Fruit fly (Drosophila melanogaster) whole organism, wandering third instar larva: Measurements from ENCODE around the gene dlt.

Source experiments
- Abd-B ChIP-seq: fragments of >200 bp; optimal IDR thresholded peaks from 2 replicates; lab custom pipeline; 2017; ENCODE audit warnings: missing biosample characterization, missing genetic modification characterization
- CG32264 ChIP-seq: fragments of 200-800 bp; sonication (Bioruptor generic); optimal IDR thresholded peaks from 2 replicates; lab custom pipeline; 2016; ENCODE audit warnings: missing biosample characterization, missing genetic modification characterization
- CG9705 ChIP-seq: fragments of 200-800 bp; sonication (Bioruptor generic); optimal IDR thresholded peaks from 2 replicates; lab custom pipeline; 2018; ENCODE audit warnings: missing biosample characterization, mild to moderate bottlenecking, missing genetic modification characterization
- Dfd ChIP-seq: fragments of >200 bp; optimal IDR thresholded peaks from 2 replicates; lab custom pipeline; 2017; ENCODE audit warnings: missing biosample characterization, missing genetic modification characterization
- Dif ChIP-seq: fragments of 200-275, 200-300 bp; sonication (Bioruptor generic); optimal IDR thresholded peaks from 2 replicates; lab custom pipeline; 2018; ENCODE audit warnings: missing biosample characterization, missing genetic modification characterization; ENCODE audit not compliant: partially characterized antibody
- HLH106 ChIP-seq: fragments of 200-800 bp; optimal IDR thresholded peaks from 3 replicates; lab custom pipeline; 2019; ENCODE audit warnings: missing biosample characterization, mild to moderate bottlenecking, missing genetic modification characterization, moderate library complexity
- Hnf4 ChIP-seq: fragments of 200-800 bp; sonication (Bioruptor generic); optimal IDR thresholded peaks from 2 replicates; lab custom pipeline; 2016; ENCODE audit warnings: missing biosample characterization, mild to moderate bottlenecking, missing genetic modification characterization
- Hr83 ChIP-seq: fragments of 200-300 bp; sonication (Bioruptor generic); optimal IDR thresholded peaks from 2 replicates; lab custom pipeline; 2016; ENCODE audit warnings: missing biosample characterization, mild to moderate bottlenecking, missing genetic modification characterization, moderate library complexity; ENCODE audit not compliant: poor library complexity, severe bottlenecking
- Jra ChIP-seq: sonication (Bioruptor generic); optimal IDR thresholded peaks from 2 replicates; lab custom pipeline; 2016; ENCODE audit warnings: missing biosample characterization, missing genetic modification characterization
- Mio ChIP-seq: sonication (Bioruptor generic); optimal IDR thresholded peaks from 2 replicates; lab custom pipeline; 2016; ENCODE audit warnings: missing biosample characterization, missing genetic modification characterization
- Myc ChIP-seq: fragments of >200 bp; optimal IDR thresholded peaks from 2 replicates; lab custom pipeline; 2017
- OdsH ChIP-seq: fragments of 200-800 bp; sonication (Bioruptor generic); optimal IDR thresholded peaks from 2 replicates; lab custom pipeline; 2016; ENCODE audit warnings: missing biosample characterization, mild to moderate bottlenecking, missing genetic modification characterization
- Rel ChIP-seq, 2 experiments: fragments of 200-800 bp; sonication (Bioruptor generic) in 1 of 2; optimal IDR thresholded peaks; 2 replicates in 1 of 2; 3 replicates in 1 of 2; lab custom pipeline; 2016 to 2019; ENCODE audit warnings: mild to moderate bottlenecking in 2 of 2, missing biosample characterization in 2 of 2, missing genetic modification characterization in 2 of 2, moderate library complexity in 1 of 2
- Sp1 ChIP-seq: fragments of 200-800 bp; sonication (Bioruptor generic); optimal IDR thresholded peaks from 3 replicates; lab custom pipeline; 2019; ENCODE audit warnings: missing biosample characterization, mild to moderate bottlenecking, missing genetic modification characterization, moderate library complexity
- Vsx2 ChIP-seq: fragments of 200-300, 225-300 bp; sonication (Bioruptor generic); optimal IDR thresholded peaks from 2 replicates; lab custom pipeline; 2018; ENCODE audit warnings: missing biosample characterization, missing genetic modification characterization; ENCODE audit not compliant: partially characterized antibody
- br ChIP-seq: fragments of 200-800 bp; sonication (Bioruptor generic); optimal IDR thresholded peaks from 2 replicates; lab custom pipeline; 2016; ENCODE audit warnings: missing biosample characterization, missing genetic modification characterization
- dl ChIP-seq, 2 experiments: fragments of 175-275, 200-275 bp in 1 of 2; fragments of 200-275 bp in 1 of 2; sonication (Bioruptor generic); optimal IDR thresholded peaks; lab custom pipeline; 2018; ENCODE audit warnings: mild to moderate bottlenecking in 2 of 2, missing biosample characterization in 2 of 2, missing genetic modification characterization in 2 of 2, moderate library complexity in 2 of 2; ENCODE audit not compliant: partially characterized antibody in 2 of 2, insufficient read depth in 1 of 2
- dsf ChIP-seq: sonication (Bioruptor generic); optimal IDR thresholded peaks from 2 replicates; lab custom pipeline; 2016; ENCODE audit warnings: missing biosample characterization, missing genetic modification characterization, borderline replicate concordance
- ey ChIP-seq: fragments of 200-800 bp; sonication (Bioruptor generic); optimal IDR thresholded peaks from 2 replicates; lab custom pipeline; 2016; ENCODE audit warnings: missing biosample characterization, missing genetic modification characterization
- foxo ChIP-seq, 2 experiments: fragments of 200-800 bp; sonication (Bioruptor generic); optimal IDR thresholded peaks; 2 replicates in 1 of 2; 3 replicates in 1 of 2; lab custom pipeline; 2016 to 2017; ENCODE audit warnings: missing biosample characterization in 2 of 2, missing genetic modification characterization in 2 of 2
- fru ChIP-seq: fragments of 200-800 bp; sonication (Bioruptor generic); optimal IDR thresholded peaks from 3 replicates; lab custom pipeline; 2016; ENCODE audit warnings: missing biosample characterization, mild to moderate bottlenecking, missing genetic modification characterization
- h ChIP-seq: fragments of 200-800 bp; sonication (Bioruptor generic); optimal IDR thresholded peaks from 3 replicates; lab custom pipeline; 2016; ENCODE audit warnings: missing biosample characterization, mild to moderate bottlenecking, missing genetic modification characterization
- jim ChIP-seq: fragments of 175-275, 200-325 bp; sonication (Bioruptor generic); optimal IDR thresholded peaks from 2 replicates; lab custom pipeline; 2016; ENCODE audit warnings: missing biosample characterization, mild to moderate bottlenecking, missing genetic modification characterization
- lola ChIP-seq: fragments of >200 bp; optimal IDR thresholded peaks from 2 replicates; lab custom pipeline; 2017; ENCODE audit warnings: missing biosample characterization, missing genetic modification characterization
- pan ChIP-seq: fragments of >200 bp; optimal IDR thresholded peaks from 2 replicates; lab custom pipeline; 2017
- psq ChIP-seq: fragments of 200-800 bp; sonication (Bioruptor generic); optimal IDR thresholded peaks from 3 replicates; lab custom pipeline; 2017; ENCODE audit warnings: missing biosample characterization, mild to moderate bottlenecking, missing genetic modification characterization, moderate library complexity
- rgr ChIP-seq: fragments of 200-800 bp; sonication (Bioruptor generic); optimal IDR thresholded peaks from 3 replicates; lab custom pipeline; 2016; ENCODE audit warnings: missing biosample characterization, mild to moderate bottlenecking, missing genetic modification characterization
- woc ChIP-seq: sonication (Bioruptor generic); optimal IDR thresholded peaks from 2 replicates; lab custom pipeline; 2016; ENCODE audit warnings: missing biosample characterization, mild to moderate bottlenecking, missing genetic modification characterization

The dlt gene

DNA sequence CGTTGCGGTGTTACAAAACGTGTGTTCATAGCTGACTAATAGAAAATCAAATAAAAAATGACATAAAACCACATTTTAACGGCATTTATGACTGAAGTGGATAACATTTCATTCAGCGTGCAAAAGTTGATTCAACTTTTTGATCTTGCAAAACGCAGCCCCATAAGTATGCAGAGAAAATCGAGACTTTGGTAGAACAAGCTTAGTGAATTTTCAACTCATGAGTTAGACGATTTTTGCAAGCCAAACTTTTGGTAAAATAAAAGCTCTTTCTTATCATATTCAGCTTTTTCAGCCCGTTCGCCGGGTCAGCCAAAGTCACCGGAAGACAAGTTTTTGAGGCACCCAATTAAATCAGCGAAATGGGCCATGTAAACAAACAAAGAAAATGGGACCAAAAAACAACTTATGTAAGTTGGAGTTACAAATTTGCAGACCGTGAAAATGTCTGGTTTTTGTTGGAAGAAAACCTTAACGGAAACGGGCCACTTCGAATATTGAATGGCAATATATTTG, 36.7 kb upstream of the dlt start, which contains the start of gene Cpr62Ba:
Gene Cpr62Ba (minus strand): TSS at position 31 of the 516 bp plus-strand sequence.
- TF ChIP-seq Vsx2 (GFP tag; lab: Kevin White, UChicago) (no peak), Hr83 (GFP tag; lab: Kevin White, UChicago) (no peak), Myc (peak; percentile 63), foxo (GFP tag; optimal IDR thresholded peaks at IDR 0.05; lab: Kevin White, UChicago) (no peak)

DNA sequence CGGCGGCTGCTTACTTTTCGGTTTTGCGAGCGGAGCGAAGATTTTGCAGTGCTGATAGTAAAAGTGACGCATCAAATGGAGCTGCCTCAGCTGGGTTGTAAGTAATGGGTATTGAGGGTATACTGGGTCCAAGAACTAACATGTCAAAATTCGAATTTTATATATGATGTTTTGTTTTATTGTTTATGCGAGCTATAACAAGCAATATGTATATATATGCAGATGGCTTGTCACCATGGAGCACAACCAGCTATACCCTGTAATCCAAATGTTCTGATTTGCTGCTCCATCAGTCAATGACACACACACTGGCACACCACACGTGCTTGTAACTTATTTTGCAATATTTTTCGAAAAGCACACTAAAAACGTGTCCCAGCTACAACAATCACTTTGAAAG, 34.4 kb upstream of the dlt start:
- TF ChIP-seq br (GFP tag; lab: Kevin White, UChicago), result peak; percentile 41
- TF ChIP-seq rgr (GFP tag; lab: Kevin White, UChicago), result peak; percentile 53
- no peak for TF ChIP-seq psq (GFP tag; lab: Kevin White, UChicago)
- peak; percentile 57 for TF ChIP-seq OdsH (GFP tag; lab: Kevin White, UChicago)
- TF ChIP-seq h (GFP tag; lab: Kevin White, UChicago), result peak; percentile 59
- no peak for TF ChIP-seq Rel (GFP tag; optimal IDR thresholded peaks at IDR 0.05; lab: Kevin White, UChicago)
- no peak for TF ChIP-seq Rel (tag; optimal IDR thresholded peaks at IDR 0.05; lab: Kevin White, UChicago)
- TF ChIP-seq foxo (GFP tag; optimal IDR thresholded peaks at IDR 0.05; lab: Kevin White, UChicago), result peak in 1 of 2 experiments; percentile 69
- no peak for TF ChIP-seq CG32264 (GFP tag; lab: Kevin White, UChicago)
- peak; percentile 23 for TF ChIP-seq woc (GFP tag; lab: Kevin White, UChicago)
- TF ChIP-seq Myc, result no peak
- no peak for TF ChIP-seq dl (GFP tag; optimal IDR thresholded peaks at IDR 0.05; lab: Kevin White, UChicago; ENCODE audit: insufficient read depth in 1 of 2, partially characterized antibody in 2 of 2)
- no peak for TF ChIP-seq dsf (GFP tag; lab: Kevin White, UChicago)
- peak; percentile 69 for TF ChIP-seq fru (GFP tag; lab: Kevin White, UChicago)
- peak; percentile 55 for TF ChIP-seq ey (GFP tag; lab: Kevin White, UChicago)
- peak; percentile 62 for TF ChIP-seq HLH106
- TF ChIP-seq CG9705 (GFP tag; lab: Kevin White, UChicago), result no peak
- peak; percentile 40 for TF ChIP-seq Hnf4
- peak; percentile 51 for TF ChIP-seq Sp1 (GFP tag; lab: Kevin White, UChicago)
- TF ChIP-seq, all 38 proteins: peak for 11

DNA sequence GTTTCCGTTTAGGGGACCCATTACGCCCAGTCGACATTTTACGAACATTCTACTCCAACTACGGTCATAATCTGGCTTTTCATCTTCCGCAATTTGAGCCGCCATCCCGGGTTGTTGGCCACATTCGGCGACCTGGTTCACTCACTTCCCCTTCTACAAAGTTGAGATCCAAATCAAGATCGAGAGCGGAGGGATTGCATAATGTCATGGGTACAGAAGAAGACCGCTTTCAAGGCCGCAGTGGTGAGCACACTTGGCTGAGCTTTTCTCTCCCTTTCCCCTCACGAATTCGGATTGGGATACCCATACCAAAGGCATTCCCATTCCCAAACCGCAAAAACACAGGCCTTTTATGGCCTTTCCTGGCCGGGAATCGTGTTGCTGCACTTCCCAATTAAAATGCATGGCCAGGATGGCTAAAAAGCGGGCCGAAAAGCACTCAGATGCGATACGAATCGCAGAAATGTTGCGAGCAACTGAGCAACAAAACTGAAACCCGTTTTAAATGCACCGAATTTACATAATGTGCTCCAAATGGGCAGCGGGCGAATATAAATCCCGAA, 32.8 kb upstream of the dlt start:
- peak; percentile 6 for TF ChIP-seq Rel (GFP tag; optimal IDR thresholded peaks at IDR 0.05; lab: Kevin White, UChicago)
- no peak for TF ChIP-seq Rel (tag; optimal IDR thresholded peaks at IDR 0.05; lab: Kevin White, UChicago)
- TF ChIP-seq CG32264 (GFP tag; lab: Kevin White, UChicago), result no peak
- TF ChIP-seq Dif, result no peak

DNA sequence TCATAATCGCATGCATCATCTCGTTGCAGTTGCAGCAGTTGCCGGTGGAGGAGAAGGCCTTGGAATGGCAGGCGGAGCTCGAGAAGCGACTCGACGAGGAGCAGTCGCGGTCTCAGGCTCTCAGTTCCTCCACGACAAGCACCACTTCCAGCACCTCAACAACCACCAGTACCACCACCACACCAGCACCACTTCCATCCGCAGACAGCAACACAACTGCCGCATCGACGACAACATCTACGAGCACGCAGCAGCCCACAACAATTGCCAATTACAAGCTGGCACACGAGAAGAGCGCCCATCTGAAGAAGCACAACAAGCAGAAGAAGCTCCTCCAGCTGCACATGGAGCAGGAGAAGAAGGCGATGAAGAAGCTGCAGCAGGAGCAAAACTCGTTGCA, 27.2 kb upstream of the dlt start:
- TF ChIP-seq Jra (no peak), Myc (no peak), Sp1 (GFP tag; lab: Kevin White, UChicago) (no peak), pan (no peak), Mio (GFP tag; lab: Kevin White, UChicago) (no peak), Hnf4 (no peak), foxo (GFP tag; optimal IDR thresholded peaks at IDR 0.05; lab: Kevin White, UChicago) (no peak), OdsH (GFP tag; lab: Kevin White, UChicago) (no peak), psq (GFP tag; lab: Kevin White, UChicago) (no peak), Hr83 (GFP tag; lab: Kevin White, UChicago) (no peak), lola (no peak), Abd-B (GFP tag; lab: Kevin White, UChicago) (no peak), Dfd (no peak), jim (GFP tag; lab: Kevin White, UChicago) (no peak), Vsx2 (GFP tag; lab: Kevin White, UChicago) (no peak)

DNA sequence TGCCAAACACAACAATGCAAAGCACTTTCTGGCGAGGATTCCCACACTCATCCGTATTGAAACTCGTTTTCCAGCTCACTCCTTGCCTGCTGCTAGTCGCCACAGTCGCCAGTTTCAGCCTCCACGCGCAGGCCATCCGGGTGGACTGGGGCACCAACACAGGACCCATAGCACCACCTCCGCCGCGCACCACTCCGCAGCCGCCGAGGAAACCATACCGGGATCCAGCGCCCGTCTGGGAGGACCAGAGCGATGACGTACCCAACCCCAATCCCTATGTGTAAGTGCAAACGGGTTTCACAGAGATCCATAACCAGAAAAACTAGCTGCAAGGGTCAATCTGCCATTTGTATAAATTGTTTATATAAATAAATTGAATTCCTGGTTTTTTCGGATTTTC, 26.0 kb upstream of the dlt start:
- TF ChIP-seq Mio (GFP tag; lab: Kevin White, UChicago) (no peak), ey (GFP tag; lab: Kevin White, UChicago) (no peak), OdsH (GFP tag; lab: Kevin White, UChicago) (no peak), Hnf4 (no peak), Myc (no peak), rgr (GFP tag; lab: Kevin White, UChicago) (no peak)
